Worm (Caenorhabditis elegans) whole organism, young adult: ENCODE measurements around the gene R04E5.9.

Experiments
- F39B2.1 ChIP-seq: fragments of 200-800 bp; sonication (Bioruptor generic); IDR thresholded peaks from 2 replicates; pipeline ENCODE4 v1.3.6; 2022; ENCODE audit warnings: missing genetic modification reagents, missing genetic modification characterization, missing compliant biosample characterization
- T26A5.8 ChIP-seq: sonication (generic microtip); optimal IDR thresholded peaks from 2 replicates; lab custom pipeline; 2016; ENCODE audit warnings: missing genetic modification characterization, missing compliant biosample characterization
- ZK185.1 ChIP-seq: sonication (generic microtip); optimal IDR thresholded peaks from 2 replicates; lab custom pipeline; 2016; ENCODE audit warnings: mild to moderate bottlenecking, missing genetic modification characterization, missing compliant biosample characterization; ENCODE audit not compliant: poor library complexity, severe bottlenecking
- ama-1 ChIP-seq, 3 experiments: fragments of 150-350 bp in 1 of 3; sonication (generic microtip) in 2 of 3; optimal IDR thresholded peaks; 2 replicates each; lab custom pipeline; 2014 to 2018; ENCODE audit warnings: missing biosample characterization in 2 of 3, missing genetic modification characterization in 2 of 3, missing genetic modification reagents in 2 of 3
- mel-28 ChIP-seq: sonication (generic microtip); optimal IDR thresholded peaks from 2 replicates; lab custom pipeline; 2016; ENCODE audit warnings: borderline replicate concordance, mild to moderate bottlenecking, missing genetic modification characterization, missing compliant biosample characterization
- nhr-27 ChIP-seq: fragments of 200-800 bp; sonication (Bioruptor generic); optimal IDR thresholded peaks from 2 replicates; lab custom pipeline; 2018; ENCODE audit warnings: mild to moderate bottlenecking, missing genetic modification characterization, moderate library complexity, missing compliant biosample characterization
- snpc-1.1 ChIP-seq: sonication (generic microtip); optimal IDR thresholded peaks from 2 replicates; lab custom pipeline; 2017; ENCODE audit warnings: missing genetic modification characterization, mild to moderate bottlenecking, missing compliant biosample characterization, antibody characterized with exemption, moderate library complexity, missing genotype, missing genetic modification reagents; ENCODE audit not compliant: insufficient read depth
- snpc-4 ChIP-seq, 5 experiments: fragments of 150-350 bp in 1 of 5; sonication (generic microtip) in 4 of 5; optimal IDR thresholded peaks; 2 replicates each; lab custom pipeline; 2014 to 2018; ENCODE audit warnings: missing genetic modification characterization in 5 of 5, missing biosample characterization in 3 of 5, antibody characterized with exemption in 2 of 5, mild to moderate bottlenecking in 2 of 5, missing compliant biosample characterization in 2 of 5, missing genotype in 2 of 5, moderate library complexity in 2 of 5, missing genetic modification reagents in 1 of 5
- tbp1 ChIP-seq: fragments of 200-800 bp; sonication (Bioruptor generic); optimal IDR thresholded peaks from 2 replicates; lab custom pipeline; 2018; ENCODE audit warnings: mild to moderate bottlenecking, missing genetic modification characterization, missing compliant biosample characterization
- unc-62 ChIP-seq: fragments of 150-350 bp; optimal IDR thresholded peaks from 2 replicates; lab custom pipeline; 2014; ENCODE audit warnings: missing biosample characterization, missing genetic modification reagents, missing genetic modification characterization
- xnd-1 ChIP-seq: sonication (generic microtip); optimal IDR thresholded peaks from 2 replicates; lab custom pipeline; 2016; ENCODE audit warnings: missing genotype, missing genetic modification reagents, missing genetic modification characterization, missing compliant biosample characterization
- ztf-18 ChIP-seq: sonication (generic microtip); optimal IDR thresholded peaks from 2 replicates; lab custom pipeline; 2016; ENCODE audit warnings: missing genotype, mild to moderate bottlenecking, missing genetic modification characterization, missing compliant biosample characterization

- TF ChIP-seq ZK185.1 (tag; lab: Kevin White, UChicago) (no peak), tbp1 (GFP tag; lab: Kevin White, UChicago) (no peak), ama-1 (optimal IDR thresholded peaks at IDR 0.05; lab: Kevin White, UChicago) (no peak), ama-1 (GFP tag; optimal IDR thresholded peaks at IDR 0.05; lab: Kevin White, UChicago) (no peak), unc-62 (GFP tag; lab: Kevin White, UChicago) (no peak), snpc-4 (GFP tag; optimal IDR thresholded peaks at IDR 0.05; lab: Kevin White, UChicago) (no peak), snpc-4 (tag; optimal IDR thresholded peaks at IDR 0.05; lab: Kevin White, UChicago) (no peak), mel-28 (tag; lab: Kevin White, UChicago) (no peak), snpc-1.1 (tag; lab: Kevin White, UChicago) (no peak), T26A5.8 (tag; lab: Kevin White, UChicago) (no peak), ztf-18 (no peak), nhr-27 (tag; lab: Kevin White, UChicago) (no peak), F39B2.1 (GFP tag; lab: Robert Waterston, UW) (no peak), xnd-1 (tag; lab: Kevin White, UChicago) (no peak)
Observed at ce11 chrX:8770316-8770715, 40.6 kb downstream of the R04E5.9 start.
